Worm (Caenorhabditis elegans): ENCODE data around the gene F54E2.5.

Gene F54E2.5

DNA sequence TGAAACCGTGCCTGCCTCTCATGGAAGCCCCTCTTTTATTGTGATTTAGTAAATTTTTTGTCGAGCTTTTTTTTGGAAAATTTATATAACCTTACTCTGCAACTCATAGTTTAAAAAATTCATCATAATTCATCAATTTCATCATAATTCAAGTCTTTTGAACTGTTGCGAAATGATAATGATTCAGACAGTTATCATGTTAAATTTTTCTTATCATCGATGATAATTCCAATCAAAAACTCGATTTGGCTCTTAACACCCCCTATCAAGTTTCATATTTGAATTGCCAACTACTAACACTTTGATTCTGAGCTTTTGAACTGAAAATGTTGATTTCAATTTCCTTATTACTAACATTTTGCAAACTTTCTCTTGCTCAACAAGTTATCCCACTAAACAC is 5.7 kb downstream of the F54E2.5 start, which contains the start of gene F54E2.1 (continued):
- TF ChIP-seq F37D6.2 (tag; optimal IDR thresholded peaks at IDR 0.05) = no peak
- no peak for TF ChIP-seq tag-97 (GFP tag; IDR thresholded peaks at IDR 0.05)
- peak; percentile 69 for TF ChIP-seq nhr-28 (tag; optimal IDR thresholded peaks at IDR 0.05)
- TF ChIP-seq gei-8 (GFP tag; optimal IDR thresholded peaks at IDR 0.05) = no peak

DNA sequence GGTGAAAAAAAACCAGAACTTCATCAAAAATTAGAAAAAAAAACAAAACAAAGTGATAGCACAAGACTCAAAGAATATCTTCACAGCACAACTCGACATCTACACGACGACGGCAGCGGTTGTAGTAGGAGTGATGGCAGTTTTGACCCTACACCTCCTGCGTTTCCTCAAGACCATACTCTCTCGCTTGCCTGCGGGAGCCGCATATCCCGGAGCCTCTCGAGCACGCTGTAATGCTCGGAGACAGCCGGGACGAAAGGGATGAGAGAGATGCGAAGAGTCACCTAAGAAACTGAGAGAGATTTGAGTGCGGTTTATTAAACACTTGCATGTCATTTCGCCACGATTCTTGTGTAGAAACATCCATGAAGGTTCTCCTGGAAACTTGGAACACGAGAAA is 6.4 kb downstream of the F54E2.5 start:
- TF ChIP-seq dve-1 (tag; optimal IDR thresholded peaks at IDR 0.05; ENCODE audit: insufficient read depth) (no peak), set-16 (GFP tag; IDR thresholded peaks at IDR 0.05) (0 out of 2 replicates have a peak, but pooled peaks have one; percentile 17), ztf-11 (tag; optimal IDR thresholded peaks at IDR 0.05) (no peak), mdt-29 (GFP tag; IDR thresholded peaks at IDR 0.05) (no peak), dmd-9 (GFP tag; IDR thresholded peaks at IDR 0.05) (no peak), daf-19 (GFP tag; conservative IDR thresholded peaks at IDR 0.05) (no peak), daf-12 (tag; optimal IDR thresholded peaks at IDR 0.05) (no peak), nhr-11 (tag; optimal IDR thresholded peaks at IDR 0.05) (peak; percentile 1), hmg-1.1 (GFP tag; IDR thresholded peaks at IDR 0.05) (no peak), hlh-11 (tag; optimal IDR thresholded peaks at IDR 0.05) (peak; percentile 9), aha-1 (tag) (no peak), dmd-6 (GFP tag; IDR thresholded peaks at IDR 0.05) (no peak), ctbp-1 (GFP tag; IDR thresholded peaks at IDR 0.05) (no peak)

DNA sequence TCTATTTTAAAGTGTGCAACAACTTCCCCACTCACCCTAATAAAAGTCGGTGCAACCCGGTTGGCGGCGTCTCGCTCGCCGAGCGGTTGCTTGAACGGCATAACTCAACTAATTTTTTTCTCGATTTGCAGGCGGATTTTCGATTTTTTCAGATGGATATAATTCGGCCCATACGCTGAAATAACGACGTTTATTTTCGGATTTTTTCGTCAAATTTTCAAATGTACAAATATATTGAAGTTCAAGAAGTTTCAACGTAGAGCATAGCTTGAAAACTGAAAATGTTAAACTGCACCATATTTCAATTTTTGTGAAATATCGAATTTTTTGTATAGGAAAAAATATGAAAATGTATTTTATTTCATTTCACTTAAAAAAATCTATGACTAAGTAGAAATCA is 8.1 kb downstream of the F54E2.5 start, which contains the start of gene ketn-1:
Gene ketn-1, minus strand, starts transcription at position 101 of the 400 bp plus-strand sequence.
- TF ChIP-seq hif-1 (tag; optimal IDR thresholded peaks at IDR 0.05) (no peak), aha-1 (tag) (peak; percentile 78), lin-39 (tag; optimal IDR thresholded peaks at IDR 0.05) (no peak), egl-27 (tag; optimal IDR thresholded peaks at IDR 0.05) (no peak)

DNA sequence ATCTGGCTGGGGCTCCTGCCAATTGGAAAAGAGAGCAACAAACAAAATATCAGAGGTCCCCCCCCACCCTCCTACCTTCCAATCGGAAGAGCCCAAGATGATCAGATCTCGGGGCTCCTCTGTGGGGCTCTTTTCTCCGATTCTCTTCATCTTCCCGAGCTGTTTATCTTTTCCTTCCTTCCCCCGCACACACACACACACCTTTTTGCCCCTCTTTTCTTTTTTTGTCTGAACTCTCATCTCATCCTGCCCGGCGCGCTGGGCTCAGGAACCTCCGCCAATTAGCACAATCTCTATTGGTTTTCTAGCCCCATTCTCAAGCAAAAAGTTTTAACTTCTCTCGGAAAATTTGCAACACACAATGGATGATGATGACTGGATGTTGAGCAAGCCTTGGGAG is 12.6 kb downstream of the F54E2.5 start:
- no peak for TF ChIP-seq ceh-44 (GFP tag; IDR thresholded peaks at IDR 0.05)
- TF ChIP-seq daf-16 (GFP tag; optimal IDR thresholded peaks at IDR 0.05) = peak in 1 of 2 experiments; percentile 35
- TF ChIP-seq daf-16 (tag; optimal IDR thresholded peaks at IDR 0.05) = no peak
- TF ChIP-seq nhr-111 (GFP tag; optimal IDR thresholded peaks at IDR 0.05) = no peak
- TF ChIP-seq set-16 (GFP tag; IDR thresholded peaks at IDR 0.05) = peak; percentile 48
- no peak for TF ChIP-seq pqm-1 (tag; optimal IDR thresholded peaks at IDR 0.05)
- peak; percentile 11 for TF ChIP-seq hlh-11 (tag; optimal IDR thresholded peaks at IDR 0.05)

DNA sequence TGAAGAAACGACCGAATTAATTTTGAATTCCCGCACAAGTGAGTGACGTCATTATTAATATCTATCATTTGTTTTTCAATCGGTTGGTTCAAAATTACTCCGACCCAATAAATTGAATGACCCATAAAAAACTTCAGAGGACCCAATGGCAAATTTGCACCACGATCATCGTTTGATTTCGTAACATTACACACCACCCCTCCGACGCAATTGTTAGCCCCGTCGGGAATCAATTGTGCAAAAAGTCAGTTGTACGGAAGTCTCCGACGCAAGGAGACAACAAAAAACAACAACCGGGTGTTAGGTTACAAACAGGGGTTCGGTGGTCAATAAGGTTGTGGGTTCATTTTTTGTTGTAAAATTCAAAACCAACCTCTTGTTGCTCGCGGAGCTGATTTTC is 13.9 kb downstream of the F54E2.5 start:
- peak; percentile 14 for TF ChIP-seq hlh-11 (tag; optimal IDR thresholded peaks at IDR 0.05)
- TF ChIP-seq daf-16 (GFP tag; optimal IDR thresholded peaks at IDR 0.05) = peak in 1 of 2 experiments; percentile 68
- no peak for TF ChIP-seq daf-16 (tag; optimal IDR thresholded peaks at IDR 0.05)
- TF ChIP-seq unc-62 (GFP tag; optimal IDR thresholded peaks at IDR 0.05 in 1 of 2) = peak in 1 of 2 experiments; percentile 89
- TF ChIP-seq unc-62 (tag; optimal IDR thresholded peaks at IDR 0.05) = no peak
- no peak for TF ChIP-seq daf-12 (tag; optimal IDR thresholded peaks at IDR 0.05)

DNA sequence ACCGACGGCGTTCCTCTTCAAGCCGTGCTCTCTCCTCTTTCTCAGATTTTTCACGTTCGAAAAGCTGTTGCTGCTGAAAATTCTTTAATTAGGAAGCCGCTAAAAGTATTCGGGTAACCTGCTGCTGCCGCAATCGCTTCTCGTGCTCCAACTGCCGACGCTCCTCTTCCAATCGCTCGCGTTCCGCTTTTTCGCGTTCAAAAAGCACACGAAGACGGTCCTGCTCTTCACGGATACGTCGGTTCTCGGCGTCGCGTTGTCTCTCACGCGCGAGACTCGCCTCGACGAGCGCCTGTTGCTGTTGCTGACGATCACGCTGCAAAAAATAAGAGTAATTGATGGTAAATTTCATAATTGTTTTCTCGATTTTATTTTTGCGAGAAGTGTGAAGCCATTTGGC is 15.2 kb downstream of the F54E2.5 start:
- TF ChIP-seq T20F7.1 (GFP tag; optimal IDR thresholded peaks at IDR 0.05) = no peak
- no peak for TF ChIP-seq nhr-76 (tag; optimal IDR thresholded peaks at IDR 0.05)
- no peak for TF ChIP-seq fkh-10 (GFP tag; optimal IDR thresholded peaks at IDR 0.05)
- TF ChIP-seq lir-3 (tag; optimal IDR thresholded peaks at IDR 0.05) = no peak
- TF ChIP-seq snpc-1.2 (GFP tag; IDR thresholded peaks at IDR 0.05) = no peak
- no peak for TF ChIP-seq lin-15B (tag; optimal IDR thresholded peaks at IDR 0.05)
- TF ChIP-seq zfp-2 (tag; optimal IDR thresholded peaks at IDR 0.05) = no peak
- no peak for TF ChIP-seq D1046.2 (GFP tag; IDR thresholded peaks at IDR 0.05)
- TF ChIP-seq hmg-1.1 (GFP tag; IDR thresholded peaks at IDR 0.05) = no peak
- TF ChIP-seq mes-2 (tag; optimal IDR thresholded peaks at IDR 0.05; ENCODE audit: poor library complexity, severe bottlenecking) = no peak
- no peak for TF ChIP-seq mep-1 (tag; optimal IDR thresholded peaks at IDR 0.05)
- TF ChIP-seq jun-1 (tag; optimal IDR thresholded peaks at IDR 0.05) = no peak
- TF ChIP-seq daf-16 (GFP tag; optimal IDR thresholded peaks at IDR 0.05) = peak in 1 of 2 experiments; percentile 17
- no peak for TF ChIP-seq daf-16 (tag; optimal IDR thresholded peaks at IDR 0.05)
- TF ChIP-seq mdt-29 (GFP tag; IDR thresholded peaks at IDR 0.05) = no peak
- TF ChIP-seq set-16 (GFP tag; IDR thresholded peaks at IDR 0.05) = peak; percentile 67
- peak; percentile 47 for TF ChIP-seq aha-1 (tag)
- TF ChIP-seq unc-62 (GFP tag; optimal IDR thresholded peaks at IDR 0.05 in 1 of 2) = no peak
- TF ChIP-seq unc-62 (tag; optimal IDR thresholded peaks at IDR 0.05) = no peak
- TF ChIP-seq Y48G9A.11 (GFP tag; IDR thresholded peaks at IDR 0.05) = no peak

All from whole organism, L4 larva.